Worm (Caenorhabditis elegans) whole organism, mixed stage, embryonic: ENCODE measurements around the gene nep-24.

Experiments
- M03D4.4 ChIP-seq: sonication (generic microtip); optimal IDR thresholded peaks from 2 replicates; lab custom pipeline; 2017; ENCODE audit warnings: mild to moderate bottlenecking, missing genetic modification characterization, missing compliant biosample characterization
- bed-3 ChIP-seq: fragments of 200-800 bp; sonication (Bioruptor generic); optimal IDR thresholded peaks from 3 replicates; lab custom pipeline; 2018; ENCODE audit warnings: mild to moderate bottlenecking, missing genetic modification characterization, moderate library complexity, missing compliant biosample characterization
- blmp-1 ChIP-seq: fragments of 150-350 bp; optimal IDR thresholded peaks from 2 replicates; lab custom pipeline; 2014; ENCODE audit warnings: missing biosample characterization, missing genetic modification characterization
- ceh-39 ChIP-seq: fragments of 150-350 bp; optimal IDR thresholded peaks from 2 replicates; lab custom pipeline; 2014; ENCODE audit warnings: missing biosample characterization, missing genetic modification characterization
- ceh-43 ChIP-seq: fragments of 200-800 bp; sonication (Bioruptor generic); optimal IDR thresholded peaks from 2 replicates; lab custom pipeline; 2018; ENCODE audit warnings: mild to moderate bottlenecking, missing genetic modification characterization, moderate library complexity, missing compliant biosample characterization
- ceh-83 ChIP-seq: fragments of 200-800 bp; sonication (Bioruptor generic); optimal IDR thresholded peaks from 2 replicates; lab custom pipeline; 2018; ENCODE audit warnings: mild to moderate bottlenecking, missing genetic modification characterization, missing compliant biosample characterization
- ces-1 ChIP-seq: fragments of 150-350 bp; optimal IDR thresholded peaks from 2 replicates; lab custom pipeline; 2014; ENCODE audit warnings: missing biosample characterization, missing genetic modification reagents, missing genetic modification characterization
- cnd-1 ChIP-seq: fragments of 200-800 bp; sonication (Bioruptor generic); optimal IDR thresholded peaks from 2 replicates; lab custom pipeline; 2018; ENCODE audit warnings: mild to moderate bottlenecking, missing genetic modification characterization, missing compliant biosample characterization
- drap-1 ChIP-seq: fragments of 200-800 bp; sonication (Bioruptor generic); optimal IDR thresholded peaks from 3 replicates; lab custom pipeline; 2018; ENCODE audit warnings: mild to moderate bottlenecking, missing genetic modification characterization, missing compliant biosample characterization
- elt-3 ChIP-seq: fragments of 150-350 bp; optimal IDR thresholded peaks from 2 replicates; lab custom pipeline; 2014; ENCODE audit warnings: missing biosample characterization, missing genetic modification characterization
- flh-1 ChIP-seq: fragments of 200-800 bp; sonication (Bioruptor generic); optimal IDR thresholded peaks from 2 replicates; lab custom pipeline; 2018; ENCODE audit warnings: mild to moderate bottlenecking, missing genetic modification characterization, moderate library complexity, missing compliant biosample characterization
- ham-2 ChIP-seq: fragments of 200-800 bp; sonication (Bioruptor generic); optimal IDR thresholded peaks from 2 replicates; lab custom pipeline; 2018; ENCODE audit warnings: mild to moderate bottlenecking, missing genetic modification characterization, missing compliant biosample characterization
- hlh-1 ChIP-seq: fragments of 150-350 bp; optimal IDR thresholded peaks from 2 replicates; lab custom pipeline; 2014; ENCODE audit warnings: missing biosample characterization, missing genetic modification reagents, missing genetic modification characterization
- lin-13 ChIP-seq: fragments of 150-350 bp; optimal IDR thresholded peaks from 2 replicates; lab custom pipeline; 2014; ENCODE audit warnings: missing biosample characterization, missing genetic modification characterization
- lin-32 ChIP-seq: fragments of 200-800 bp; sonication (Bioruptor generic); optimal IDR thresholded peaks from 2 replicates; lab custom pipeline; 2018; ENCODE audit warnings: mild to moderate bottlenecking, missing genetic modification characterization, missing compliant biosample characterization
- lsy-2 ChIP-seq: fragments of 150-350 bp; optimal IDR thresholded peaks from 2 replicates; lab custom pipeline; 2014; ENCODE audit warnings: missing biosample characterization, missing genetic modification characterization
- mab-5 ChIP-seq: fragments of 150-350 bp; optimal IDR thresholded peaks from 2 replicates; lab custom pipeline; 2014; ENCODE audit warnings: missing biosample characterization, missing genetic modification characterization
- mep-1 ChIP-seq: fragments of 150-350 bp; optimal IDR thresholded peaks from 2 replicates; lab custom pipeline; 2017; ENCODE audit warnings: missing biosample characterization, missing genetic modification reagents, missing genetic modification characterization, inconsistent platforms
- mls-2 ChIP-seq: sonication (generic microtip); optimal IDR thresholded peaks from 2 replicates; lab custom pipeline; 2016; ENCODE audit warnings: mild to moderate bottlenecking, missing genetic modification characterization, moderate library complexity, missing compliant biosample characterization
- nhr-12 ChIP-seq: fragments of 150-350 bp; optimal IDR thresholded peaks from 2 replicates; lab custom pipeline; 2014; ENCODE audit warnings: missing biosample characterization, missing genetic modification characterization
- nhr-2 ChIP-seq: fragments of 150-350 bp; optimal IDR thresholded peaks from 2 replicates; lab custom pipeline; 2014; ENCODE audit warnings: missing biosample characterization, missing genetic modification characterization
- nhr-237 ChIP-seq: fragments of 150-350 bp; optimal IDR thresholded peaks from 2 replicates; lab custom pipeline; 2014; ENCODE audit warnings: missing biosample characterization, missing genetic modification characterization
- nhr-28 ChIP-seq: fragments of 150-350 bp; optimal IDR thresholded peaks from 2 replicates; lab custom pipeline; 2014; ENCODE audit warnings: missing biosample characterization, missing genetic modification characterization
- nhr-76 ChIP-seq: sonication (generic microtip); optimal IDR thresholded peaks from 2 replicates; lab custom pipeline; 2017; ENCODE audit warnings: missing biosample characterization, missing genetic modification characterization
- pha-4 ChIP-seq: fragments of 150-350 bp; optimal IDR thresholded peaks from 2 replicates; lab custom pipeline; 2018; ENCODE audit warnings: missing biosample characterization, missing genetic modification reagents, missing genetic modification characterization
- sem-2 ChIP-seq: fragments of 200-800 bp; sonication (Bioruptor generic); optimal IDR thresholded peaks from 2 replicates; lab custom pipeline; 2018; ENCODE audit warnings: mild to moderate bottlenecking, missing genetic modification characterization, missing compliant biosample characterization
- snpc-4 ChIP-seq: fragments of 150-350 bp; optimal IDR thresholded peaks from 2 replicates; lab custom pipeline; 2014; ENCODE audit warnings: missing biosample characterization, missing genetic modification characterization
- sptf-1 ChIP-seq: sonication (generic microtip); optimal IDR thresholded peaks from 2 replicates; lab custom pipeline; 2017; ENCODE audit warnings: mild to moderate bottlenecking, missing genetic modification characterization, moderate library complexity, missing compliant biosample characterization
- tbx-8 ChIP-seq: fragments of 200-800 bp; sonication (Bioruptor generic); optimal IDR thresholded peaks from 2 replicates; lab custom pipeline; 2018; ENCODE audit warnings: mild to moderate bottlenecking, missing genetic modification characterization, moderate library complexity, missing compliant biosample characterization
- unc-120 ChIP-seq: sonication (generic microtip); optimal IDR thresholded peaks from 2 replicates; lab custom pipeline; 2017; ENCODE audit warnings: missing genetic modification characterization, missing compliant biosample characterization; ENCODE audit not compliant: poor library complexity, severe bottlenecking
- unc-39 ChIP-seq: fragments of 150-350 bp; optimal IDR thresholded peaks from 2 replicates; lab custom pipeline; 2014; ENCODE audit warnings: missing biosample characterization, missing genetic modification characterization
- unc-62 ChIP-seq: fragments of 150-350 bp; optimal IDR thresholded peaks from 2 replicates; lab custom pipeline; 2014; ENCODE audit warnings: missing biosample characterization, missing genetic modification reagents, missing genetic modification characterization
- zip-8 ChIP-seq: fragments of 150-350 bp; optimal IDR thresholded peaks from 2 replicates; lab custom pipeline; 2014; ENCODE audit warnings: missing biosample characterization, missing genetic modification characterization
- ztf-11 ChIP-seq: fragments of 150-350 bp; optimal IDR thresholded peaks from 2 replicates; lab custom pipeline; 2014; ENCODE audit warnings: missing biosample characterization, missing genetic modification characterization

Gene nep-24

ce11 chrIV:16925363-16925863 lies 1.2 kb downstream of the nep-24 start:
- TF ChIP-seq ceh-83 (GFP tag; lab: Kevin White, UChicago) (no peak), flh-1 (GFP tag; lab: Kevin White, UChicago) (no peak), mls-2 (tag; lab: Kevin White, UChicago) (no peak), ztf-11 (tag; lab: Kevin White, UChicago) (no peak), nhr-2 (tag; lab: Kevin White, UChicago) (no peak), ces-1 (no peak), sem-2 (GFP tag; lab: Kevin White, UChicago) (no peak), ceh-39 (tag; lab: Kevin White, UChicago) (no peak)
- TF ChIP-seq, all 35 proteins: peak for 0

ce11 chrIV:16926558-16926957 lies 2.4 kb downstream of the nep-24 start:
- TF ChIP-seq cnd-1 (tag; lab: Kevin White, UChicago) (no peak), flh-1 (GFP tag; lab: Kevin White, UChicago) (no peak), snpc-4 (no peak), mls-2 (tag; lab: Kevin White, UChicago) (no peak), ceh-43 (GFP tag; lab: Kevin White, UChicago) (no peak), unc-120 (tag; lab: Kevin White, UChicago) (no peak), nhr-12 (tag; lab: Kevin White, UChicago) (no peak), lin-13 (no peak)

ce11 chrIV:16931077-16931476 lies 6.9 kb downstream of the nep-24 start, which contains the start of gene Y116A8C.49:
Gene Y116A8C.49 (minus strand): TSS chrIV:16931177.
- TF ChIP-seq lsy-2 (tag; lab: Kevin White, UChicago) (no peak), ham-2 (GFP tag; lab: Kevin White, UChicago) (no peak), ces-1 (no peak), unc-62 (GFP tag; lab: Kevin White, UChicago) (no peak), hlh-1 (tag; lab: Kevin White, UChicago) (no peak), ceh-43 (GFP tag; lab: Kevin White, UChicago) (no peak), mep-1 (tag; lab: Kevin White, UChicago) (no peak), nhr-76 (tag; lab: Kevin White, UChicago) (no peak), drap-1 (GFP tag; lab: Kevin White, UChicago) (no peak), cnd-1 (tag; lab: Kevin White, UChicago) (no peak), ztf-11 (tag; lab: Kevin White, UChicago) (no peak), sptf-1 (tag; lab: Kevin White, UChicago) (no peak), sem-2 (GFP tag; lab: Kevin White, UChicago) (no peak), nhr-28 (tag; lab: Kevin White, UChicago) (no peak), unc-120 (tag; lab: Kevin White, UChicago) (no peak), snpc-4 (no peak), mls-2 (tag; lab: Kevin White, UChicago) (no peak), flh-1 (GFP tag; lab: Kevin White, UChicago) (no peak)

- TF ChIP-seq ceh-83 (GFP tag; lab: Kevin White, UChicago): no peak
These were observed 11.9 kb downstream of the nep-24 start for ce11 chrIV:16936053-16936452.

ce11 chrIV:16939001-16939400 lies 14.8 kb downstream of the nep-24 start, which contains the start of gene Y116A8C.10:
Gene Y116A8C.10 (minus strand): TSS chrIV:16939101.
- TF ChIP-seq ceh-43 (GFP tag; lab: Kevin White, UChicago) (no peak), nhr-237 (tag; lab: Kevin White, UChicago) (no peak), lin-13 (no peak), ztf-11 (tag; lab: Kevin White, UChicago) (no peak), ceh-83 (GFP tag; lab: Kevin White, UChicago) (no peak), snpc-4 (no peak), ceh-39 (tag; lab: Kevin White, UChicago) (no peak), mep-1 (tag; lab: Kevin White, UChicago) (no peak), bed-3 (GFP tag; lab: Kevin White, UChicago) (no peak), nhr-2 (tag; lab: Kevin White, UChicago) (no peak), zip-8 (no peak)

- TF ChIP-seq nhr-76 (tag; lab: Kevin White, UChicago) (no peak), cnd-1 (tag; lab: Kevin White, UChicago) (peak; percentile 38), tbx-8 (peak; percentile 18), hlh-1 (tag; lab: Kevin White, UChicago) (peak; percentile 37), lsy-2 (tag; lab: Kevin White, UChicago) (peak; percentile 4), pha-4 (no peak), mep-1 (tag; lab: Kevin White, UChicago) (peak; percentile 13), ceh-43 (GFP tag; lab: Kevin White, UChicago) (peak; percentile 45), sptf-1 (tag; lab: Kevin White, UChicago) (peak; percentile 80), zip-8 (no peak), flh-1 (GFP tag; lab: Kevin White, UChicago) (no peak), nhr-28 (tag; lab: Kevin White, UChicago) (no peak), blmp-1 (tag; lab: Kevin White, UChicago) (no peak), mls-2 (tag; lab: Kevin White, UChicago) (peak; percentile 83), nhr-237 (tag; lab: Kevin White, UChicago) (no peak), ham-2 (GFP tag; lab: Kevin White, UChicago) (no peak), ceh-83 (GFP tag; lab: Kevin White, UChicago) (peak; percentile 56), lin-32 (GFP tag; lab: Kevin White, UChicago) (peak; percentile 7), nhr-2 (tag; lab: Kevin White, UChicago) (no peak), mab-5 (tag; lab: Kevin White, UChicago) (no peak), drap-1 (GFP tag; lab: Kevin White, UChicago) (peak; percentile 46), ceh-39 (tag; lab: Kevin White, UChicago) (no peak), elt-3 (tag; lab: Kevin White, UChicago) (no peak), ces-1 (peak; percentile 81), snpc-4 (no peak), unc-39 (tag; lab: Kevin White, UChicago) (no peak), bed-3 (GFP tag; lab: Kevin White, UChicago) (peak; percentile 3), M03D4.4 (peak; percentile 77), ztf-11 (tag; lab: Kevin White, UChicago) (peak; percentile 31)
These were observed 22.6 kb downstream of the nep-24 start, which contains the start of the genes Y116A8C.9 and arf-6 for ce11 chrIV:16946746-16947145. Gene Y116A8C.9 (minus strand): TSS chrIV:16946800. Gene arf-6 (plus strand): TSS chrIV:16947120.
